Worm (Caenorhabditis elegans) whole organism, mixed stage, embryonic: ENCODE data around the gene T27E9.2.

Source experiments
- blmp-1 ChIP-seq: fragments of 150-350 bp; optimal IDR thresholded peaks from 2 replicates; lab custom pipeline; 2014; ENCODE audit warnings: missing biosample characterization, missing genetic modification characterization
- ceh-39 ChIP-seq: fragments of 150-350 bp; optimal IDR thresholded peaks from 2 replicates; lab custom pipeline; 2014; ENCODE audit warnings: missing biosample characterization, missing genetic modification characterization
- ces-1 ChIP-seq: fragments of 150-350 bp; optimal IDR thresholded peaks from 2 replicates; lab custom pipeline; 2014; ENCODE audit warnings: missing biosample characterization, missing genetic modification reagents, missing genetic modification characterization
- flh-1 ChIP-seq: fragments of 200-800 bp; sonication (Bioruptor generic); optimal IDR thresholded peaks from 2 replicates; lab custom pipeline; 2018; ENCODE audit warnings: mild to moderate bottlenecking, missing genetic modification characterization, moderate library complexity, missing compliant biosample characterization
- mls-2 ChIP-seq: sonication (generic microtip); optimal IDR thresholded peaks from 2 replicates; lab custom pipeline; 2016; ENCODE audit warnings: mild to moderate bottlenecking, missing genetic modification characterization, moderate library complexity, missing compliant biosample characterization
- nhr-28 ChIP-seq: fragments of 150-350 bp; optimal IDR thresholded peaks from 2 replicates; lab custom pipeline; 2014; ENCODE audit warnings: missing biosample characterization, missing genetic modification characterization
- unc-39 ChIP-seq: fragments of 150-350 bp; optimal IDR thresholded peaks from 2 replicates; lab custom pipeline; 2014; ENCODE audit warnings: missing biosample characterization, missing genetic modification characterization
- unc-62 ChIP-seq: fragments of 150-350 bp; optimal IDR thresholded peaks from 2 replicates; lab custom pipeline; 2014; ENCODE audit warnings: missing biosample characterization, missing genetic modification reagents, missing genetic modification characterization
- ztf-11 ChIP-seq: fragments of 150-350 bp; optimal IDR thresholded peaks from 2 replicates; lab custom pipeline; 2014; ENCODE audit warnings: missing biosample characterization, missing genetic modification characterization

DNA sequence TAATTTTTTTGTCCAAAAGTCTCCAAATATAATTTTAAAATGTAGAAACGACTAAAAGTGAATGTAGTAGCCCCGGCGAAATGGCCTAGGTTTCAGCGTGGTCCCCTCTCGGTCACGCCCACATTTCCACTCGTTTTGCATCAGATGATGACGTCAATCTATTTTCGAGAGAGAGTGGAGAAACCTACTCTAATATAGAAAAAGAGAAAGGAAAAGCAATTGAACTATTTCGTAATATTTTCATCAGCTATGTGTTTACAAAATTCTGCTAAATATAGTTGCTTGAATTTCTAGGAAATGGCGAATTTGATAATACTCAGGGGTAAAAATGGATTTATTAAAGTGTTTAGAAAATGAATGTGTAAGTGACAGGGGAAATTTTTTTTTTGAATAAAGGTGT lies 6.6 kb downstream of the T27E9.2 start:
- TF ChIP-seq unc-62 (GFP tag; lab: Kevin White, UChicago) = no peak
- TF ChIP-seq ztf-11 (tag; lab: Kevin White, UChicago) = no peak
- TF ChIP-seq ces-1 (GFP tag; lab: Kevin White, UChicago) = peak; percentile 26
- TF ChIP-seq flh-1 (GFP tag; lab: Kevin White, UChicago) = no peak
- TF ChIP-seq ceh-39 (tag; lab: Kevin White, UChicago) = no peak
- TF ChIP-seq unc-39 (tag; lab: Kevin White, UChicago) = no peak
- no peak for TF ChIP-seq nhr-28 (tag; lab: Kevin White, UChicago)
- TF ChIP-seq mls-2 (tag; lab: Kevin White, UChicago) = no peak
- no peak for TF ChIP-seq blmp-1 (tag; lab: Kevin White, UChicago)
